Worm (Caenorhabditis elegans): ENCODE results near the gene ctsa-1.2.

DNA sequence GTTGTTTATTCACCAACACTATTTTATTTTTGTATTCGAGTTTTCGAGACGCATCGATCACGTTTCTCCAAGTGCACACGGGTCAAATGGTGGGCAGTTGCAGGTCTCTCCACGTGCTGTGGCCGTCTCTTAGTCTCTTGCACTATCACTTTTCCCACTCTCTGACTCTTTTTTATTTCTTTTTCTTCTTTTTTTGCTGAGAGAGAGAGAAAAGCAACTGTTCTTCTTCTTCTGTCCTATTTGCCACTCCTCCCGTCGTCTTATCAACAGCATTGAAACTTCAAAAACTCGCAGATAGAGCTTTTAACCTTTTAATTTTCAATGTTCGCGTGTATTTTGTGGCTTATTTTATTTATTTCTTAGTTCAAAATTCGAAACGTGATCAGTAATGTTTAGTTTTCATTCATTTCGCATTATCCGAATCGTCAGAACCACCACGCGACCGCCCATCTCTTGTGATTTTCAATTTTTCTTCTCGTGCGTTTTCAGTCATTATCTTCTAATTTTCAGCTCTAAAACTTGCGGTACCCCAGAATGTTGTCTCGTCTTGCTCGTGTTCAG, 10.5 kb upstream of the ctsa-1.2 start, which contains the start of gene alh-8:
- no peak for TF ChIP-seq rpc-1 (optimal IDR thresholded peaks at IDR 0.05)
- no peak for TF ChIP-seq rpc-1 (tag; optimal IDR thresholded peaks at IDR 0.05)
- TF ChIP-seq ceh-58 (GFP tag; IDR thresholded peaks at IDR 0.05), result no peak
- TF ChIP-seq snpc-4 (GFP tag; optimal IDR thresholded peaks at IDR 0.05), result no peak
- TF ChIP-seq snpc-4 (tag; optimal IDR thresholded peaks at IDR 0.05), result peak in 1 of 4 experiments; percentile 24
- no peak for TF ChIP-seq Y53F4B.3 (GFP tag; IDR thresholded peaks at IDR 0.05)
- no peak for TF ChIP-seq unc-62 (GFP tag; optimal IDR thresholded peaks at IDR 0.05)
- no peak for TF ChIP-seq nfya-1 (tag; optimal IDR thresholded peaks at IDR 0.05; ENCODE audit: borderline replicate concordance, insufficient read depth)
- TF ChIP-seq hlh-26 (GFP tag; conservative IDR thresholded peaks at IDR 0.05), result no peak
- TF ChIP-seq D2030.7 (GFP tag; IDR thresholded peaks at IDR 0.05), result 0 out of 2 replicates have a peak, but pooled peaks have one; percentile 14
- TF ChIP-seq pha-4 (tag; optimal IDR thresholded peaks at IDR 0.05), result no peak
- peak; percentile 61 for TF ChIP-seq atf-7 (tag; optimal IDR thresholded peaks at IDR 0.05)
- TF ChIP-seq mxl-1 (tag; optimal IDR thresholded peaks at IDR 0.05), result no peak
- TF ChIP-seq B0261.1 (tag; optimal IDR thresholded peaks at IDR 0.05), result no peak
- TF ChIP-seq ztf-22 (GFP tag; optimal IDR thresholded peaks at IDR 0.05), result peak; percentile 29
- TF ChIP-seq bed-2 (GFP tag; IDR thresholded peaks at IDR 0.05), result no peak

All from whole organism, young adult.